Fruit fly (Drosophila melanogaster): ENCODE measurements around the gene CG6059.

CG6059 gene

DNA sequence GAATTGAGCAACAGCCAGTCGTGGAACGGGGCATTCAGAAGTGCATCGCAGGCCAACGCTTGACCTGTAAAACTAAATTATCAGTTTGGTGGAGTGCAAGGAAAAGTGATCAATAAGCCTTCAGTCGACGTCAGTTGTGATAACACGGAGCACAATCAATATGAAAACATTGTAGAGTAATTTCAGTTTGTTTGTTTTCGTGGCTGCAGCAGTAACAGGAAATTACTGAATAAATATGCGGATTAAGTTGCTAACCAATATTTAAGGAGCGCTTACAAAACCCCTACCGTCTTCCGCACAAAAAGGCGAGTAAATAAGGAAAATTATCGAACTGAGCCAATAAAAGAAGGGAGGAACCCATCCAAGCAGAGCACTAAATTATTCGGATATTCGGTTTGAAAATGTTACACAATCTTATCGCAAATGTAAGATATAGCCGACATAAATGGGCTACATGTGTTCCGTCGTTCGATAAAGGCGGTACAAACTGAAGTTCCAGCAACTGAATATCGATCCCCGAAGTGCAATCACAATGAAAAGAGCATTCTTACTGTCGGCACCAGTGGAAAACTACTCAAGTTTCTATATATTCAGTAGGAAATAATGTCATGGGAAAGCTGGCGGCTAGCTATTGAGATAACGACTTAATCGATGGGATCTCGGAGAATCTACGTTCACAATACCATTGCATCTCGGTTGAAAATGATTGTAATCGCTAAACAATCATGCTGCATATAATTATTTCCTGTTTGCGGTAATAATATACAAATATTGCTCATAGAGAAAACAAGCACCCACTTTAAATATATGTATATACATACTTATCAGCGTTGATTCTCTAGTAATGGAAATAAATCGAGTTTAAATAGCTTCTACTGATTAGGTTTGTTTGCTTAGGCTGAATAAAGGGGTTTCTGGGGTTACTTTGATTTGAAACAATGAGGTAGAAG lies 11.5 kb upstream of the CG6059 start (continued):
- TF ChIP-seq Ssrp (tag; optimal IDR thresholded peaks at IDR 0.05) (no peak), chm (GFP tag; IDR thresholded peaks at IDR 0.05) (peak; percentile 86), CG15696 (tag; optimal IDR thresholded peaks at IDR 0.05) (peak; percentile 94), TFAM (GFP tag; optimal IDR thresholded peaks at IDR 0.05) (peak; percentile 14), tll (GFP tag; optimal IDR thresholded peaks at IDR 0.05) (peak in 1 of 2 experiments; percentile 42), unpg (GFP tag; optimal IDR thresholded peaks at IDR 0.05) (peak; percentile 67), CG18262 (tag; optimal IDR thresholded peaks at IDR 0.05) (peak; percentile 65), CG12155 (GFP tag; optimal IDR thresholded peaks at IDR 0.05) (peak; percentile 16), CG2889 (GFP tag; IDR thresholded peaks at IDR 0.05) (no peak), CG6254 (GFP tag; optimal IDR thresholded peaks at IDR 0.05) (peak; percentile 54), CG10267 (tag; optimal IDR thresholded peaks at IDR 0.05) (peak; percentile 40), Rfx (GFP tag; IDR thresholded peaks at IDR 0.05) (peak; percentile 47; the same call in 1 of the 2 replicates), D19B (GFP tag; optimal IDR thresholded peaks at IDR 0.05) (no peak), stwl (tag; optimal IDR thresholded peaks at IDR 0.05) (peak; percentile 38), CG4328 (GFP tag; optimal IDR thresholded peaks at IDR 0.05) (peak; percentile 25), pfk (GFP tag; optimal IDR thresholded peaks at IDR 0.05) (peak; percentile 21), CG17361 (GFP tag; IDR thresholded peaks at IDR 0.05) (peak; percentile 65; the same call in 2 of the 3 replicates), wdn (GFP tag; IDR thresholded peaks at IDR 0.05) (no peak), CG2712 (tag; optimal IDR thresholded peaks at IDR 0.05) (peak; percentile 59), aop (GFP tag; IDR thresholded peaks at IDR 0.05) (no peak), tup (GFP tag; optimal IDR thresholded peaks at IDR 0.05) (peak; percentile 22), CG13123 (GFP tag; optimal IDR thresholded peaks at IDR 0.05) (peak; percentile 66), CG4424 (GFP tag; optimal IDR thresholded peaks at IDR 0.05) (peak; percentile 47), inv (GFP tag; IDR thresholded peaks at IDR 0.05; ENCODE audit: partially characterized antibody) (no peak), HmgZ (tag; optimal IDR thresholded peaks at IDR 0.05) (peak; percentile 43), ttk (GFP tag; IDR thresholded peaks at IDR 0.05) (peak; percentile 13; the same call in 1 of the 2 replicates), pb (GFP tag; optimal IDR thresholded peaks at IDR 0.05) (no peak), lov (optimal IDR thresholded peaks at IDR 0.05) (no peak), lov (GFP tag; IDR thresholded peaks at IDR 0.05) (peak; percentile 70; the same call in 1 of the 3 replicates), nerfin-1 (tag; optimal IDR thresholded peaks at IDR 0.05) (peak; percentile 56), CG14014 (GFP tag; IDR thresholded peaks at IDR 0.05) (peak; percentile 53; the same call in 1 of the 2 replicates), Hr51 (GFP tag; optimal IDR thresholded peaks at IDR 0.05) (peak; percentile 34 to 38)

dm6 chr3R:27134728-27135361 lies 10.4 kb upstream of the CG6059 start:
- TF ChIP-seq Blimp-1 (GFP tag; optimal IDR thresholded peaks at IDR 0.05) (peak; percentile 65), ken (GFP tag; IDR thresholded peaks at IDR 0.05) (0 out of 3 replicates have a peak, but pooled peaks have one; percentile 15), Hand (GFP tag; optimal IDR thresholded peaks at IDR 0.05) (no peak), CG2199 (GFP tag; IDR thresholded peaks at IDR 0.05) (0 out of 3 replicates have a peak, but pooled peaks have one; percentile 16), sug (tag; optimal IDR thresholded peaks at IDR 0.05) (peak; percentile 39), CG1603 (tag; optimal IDR thresholded peaks at IDR 0.05) (no peak), Tbp (GFP tag; optimal IDR thresholded peaks at IDR 0.05) (no peak), CG4424 (GFP tag; optimal IDR thresholded peaks at IDR 0.05) (no peak), Hr78 (GFP tag; optimal IDR thresholded peaks at IDR 0.05) (peak in 1 of 2 experiments; percentile 92), ci (GFP tag; IDR thresholded peaks at IDR 0.05) (0 out of 3 replicates have a peak, but pooled peaks have one; percentile 15), en (GFP tag; optimal IDR thresholded peaks at IDR 0.05) (no peak), sr (GFP tag; IDR thresholded peaks at IDR 0.05) (peak; percentile 70), Med (GFP tag) (peak; percentile 50), hkb (optimal IDR thresholded peaks at IDR 0.05) (no peak), hkb (GFP tag; IDR thresholded peaks at IDR 0.05) (peak; percentile 21; the same call in 1 of the 2 replicates), Pdp1 (GFP tag; optimal IDR thresholded peaks at IDR 0.05) (peak in 1 of 2 experiments; percentile 95)
